Worm (Caenorhabditis elegans) whole organism, L3 larva: ENCODE measurements around the gene F56D6.21.

Experiments used
- egl-27 ChIP-seq: sonication (generic microtip); optimal IDR thresholded peaks from 4 replicates; lab custom pipeline; 2017; ENCODE audit warnings: missing biosample characterization, missing genetic modification reagents, missing genetic modification characterization
- nhr-23 ChIP-seq: fragments of 150-350 bp; optimal IDR thresholded peaks from 2 replicates; lab custom pipeline; 2014; ENCODE audit warnings: missing biosample characterization, missing genetic modification reagents, missing genetic modification characterization
- skn-1 ChIP-seq: fragments of 150-350 bp; optimal IDR thresholded peaks from 2 replicates; lab custom pipeline; 2014; ENCODE audit warnings: missing biosample characterization, missing genetic modification characterization
- ztf-4 ChIP-seq: fragments of 150-350 bp; optimal IDR thresholded peaks from 2 replicates; lab custom pipeline; 2014; ENCODE audit warnings: missing biosample characterization, missing genetic modification characterization

- no peak for TF ChIP-seq nhr-23 (tag; lab: Kevin White, UChicago)
- no peak for TF ChIP-seq egl-27 (tag; lab: Kevin White, UChicago)
- no peak for TF ChIP-seq ztf-4 (tag; lab: Kevin White, UChicago)
- no peak for TF ChIP-seq skn-1 (tag; lab: Kevin White, UChicago)
Observed at ce11 chrIV:3907506-3908188, 2.9 kb downstream of the F56D6.21 start, which contains the start of the genes F56D6.22 and F56D6.12.
